Worm (Caenorhabditis elegans) whole organism, late embryonic: Measurements from ENCODE around the gene rab-28.

ENCODE experiments used
- T23F11.4 ChIP-seq: fragments of 200-800 bp; sonication (Bioruptor generic); optimal IDR thresholded peaks from 2 replicates; lab custom pipeline; 2018; ENCODE audit warnings: mild to moderate bottlenecking, missing genetic modification characterization, missing compliant biosample characterization
- ama-1 ChIP-seq: fragments of 150-350 bp; optimal IDR thresholded peaks from 2 replicates; lab custom pipeline; 2014
- ceh-18 ChIP-seq: sonication (generic microtip); optimal IDR thresholded peaks from 2 replicates; lab custom pipeline; 2016; ENCODE audit warnings: missing genetic modification characterization, missing compliant biosample characterization
- ceh-9 ChIP-seq: sonication (generic microtip); optimal IDR thresholded peaks from 2 replicates; lab custom pipeline; 2016; ENCODE audit warnings: mild to moderate bottlenecking, missing genetic modification characterization, inconsistent platforms, missing compliant biosample characterization
- hlh-6 ChIP-seq: sonication (generic microtip); optimal IDR thresholded peaks from 2 replicates; lab custom pipeline; 2016; ENCODE audit warnings: missing genotype, missing genetic modification characterization, missing compliant biosample characterization
- nfya-1 ChIP-seq: sonication (generic microtip); optimal IDR thresholded peaks from 2 replicates; lab custom pipeline; 2017; ENCODE audit warnings: missing genetic modification characterization, mild to moderate bottlenecking, missing compliant biosample characterization, antibody characterized with exemption, moderate library complexity
- pha-4 ChIP-seq: fragments of 150-350 bp; optimal IDR thresholded peaks from 2 replicates; lab custom pipeline; 2018; ENCODE audit warnings: missing biosample characterization, missing genetic modification reagents, missing genetic modification characterization
- pqm-1 ChIP-seq: sonication (generic microtip); optimal IDR thresholded peaks from 2 replicates; lab custom pipeline; 2016; ENCODE audit warnings: missing genetic modification characterization, missing compliant biosample characterization
- rnt-1 ChIP-seq: sonication (generic microtip); optimal IDR thresholded peaks from 2 replicates; lab custom pipeline; 2016; ENCODE audit warnings: missing genetic modification characterization, missing compliant biosample characterization
- sdc-2 ChIP-seq: sonication (generic microtip); optimal IDR thresholded peaks from 2 replicates; lab custom pipeline; 2016; ENCODE audit warnings: missing genotype, missing genetic modification characterization, missing compliant biosample characterization
- syd-9 ChIP-seq: sonication (generic microtip); optimal IDR thresholded peaks from 2 replicates; lab custom pipeline; 2016; ENCODE audit warnings: mild to moderate bottlenecking, missing genetic modification characterization, moderate library complexity, missing compliant biosample characterization
- unc-3 ChIP-seq, 2 experiments: fragments of 200-800 bp in 1 of 2; sonication (Bioruptor generic) in 1 of 2; sonication (generic microtip) in 1 of 2; conservative IDR thresholded peaks in 1 of 2; optimal IDR thresholded peaks in 1 of 2; 2 replicates each; pipeline versions ENCODE4 v1.3.6 to Lab custom; 2016 to 2022; ENCODE audit warnings: missing compliant biosample characterization in 2 of 2, missing genetic modification characterization in 2 of 2, missing genetic modification reagents in 1 of 2

ce11 chrIV:9216956-9217355 lies 26.9 kb downstream of the rab-28 start:
- TF ChIP-seq unc-3 (GFP tag; conservative IDR thresholded peaks at IDR 0.05; lab: Robert Waterston, UW) (no peak), unc-3 (tag; optimal IDR thresholded peaks at IDR 0.05; lab: Kevin White, UChicago) (no peak), T23F11.4 (GFP tag; lab: Kevin White, UChicago) (no peak), ceh-18 (tag; lab: Kevin White, UChicago) (no peak), nfya-1 (tag; lab: Kevin White, UChicago) (no peak), sdc-2 (tag; lab: Kevin White, UChicago) (no peak), rnt-1 (tag; lab: Kevin White, UChicago) (no peak), syd-9 (tag; lab: Kevin White, UChicago) (no peak), pha-4 (tag; lab: Kevin White, UChicago) (no peak), hlh-6 (tag; lab: Kevin White, UChicago) (no peak), ama-1 (lab: Kevin White, UChicago) (no peak), pqm-1 (no peak), ceh-9 (no peak)
